Worm (Caenorhabditis elegans) whole organism, young adult: ENCODE results near the gene F32H5.3.
A peak's percentile ranks its signal among the peaks of the same experiment; 100 is the strongest.

Experiments used
- F37B4.10 ChIP-seq: fragments of 200-800 bp; sonication (Bioruptor generic); IDR thresholded peaks from 2 replicates; pipeline ENCODE4 v1.3.6; 2022; ENCODE audit warnings: missing genetic modification characterization, missing compliant biosample characterization
- akir-1 ChIP-seq: fragments of 200-800 bp; sonication (Bioruptor generic); optimal IDR thresholded peaks from 2 replicates; lab custom pipeline; 2018; ENCODE audit warnings: mild to moderate bottlenecking, missing genetic modification characterization, moderate library complexity, missing compliant biosample characterization
- ama-1 ChIP-seq, 3 experiments: fragments of 150-350 bp in 1 of 3; sonication (generic microtip) in 2 of 3; optimal IDR thresholded peaks; 2 replicates each; lab custom pipeline; 2014 to 2018; ENCODE audit warnings: missing biosample characterization in 2 of 3, missing genetic modification characterization in 2 of 3, missing genetic modification reagents in 2 of 3
- die-1 ChIP-seq: sonication (generic microtip); optimal IDR thresholded peaks from 2 replicates; lab custom pipeline; 2016; ENCODE audit warnings: missing genotype, mild to moderate bottlenecking, missing genetic modification characterization, missing compliant biosample characterization
- dpl-1 ChIP-seq: fragments of 150-350 bp; optimal IDR thresholded peaks from 2 replicates; lab custom pipeline; 2014; ENCODE audit warnings: missing biosample characterization, missing genetic modification reagents, missing genetic modification characterization
- mxl-1 ChIP-seq: sonication (generic microtip); optimal IDR thresholded peaks from 2 replicates; lab custom pipeline; 2016; ENCODE audit warnings: missing genetic modification characterization, missing compliant biosample characterization
- nhr-120 ChIP-seq: fragments of 200-800 bp; sonication (Bioruptor generic); IDR thresholded peaks from 2 replicates; pipeline ENCODE4 v1.3.6; 2022; ENCODE audit warnings: missing genetic modification characterization, missing compliant biosample characterization
- nhr-90 ChIP-seq: sonication (generic microtip); optimal IDR thresholded peaks from 2 replicates; lab custom pipeline; 2016; ENCODE audit warnings: missing genotype, mild to moderate bottlenecking, missing genetic modification characterization, missing compliant biosample characterization
- rcor-1 ChIP-seq: fragments of 200-800 bp; sonication (Bioruptor generic); IDR thresholded peaks from 2 replicates; pipeline ENCODE4 v1.3.6; 2022; ENCODE audit warnings: missing genetic modification reagents, missing genetic modification characterization, missing compliant biosample characterization
- sdz-38 ChIP-seq: sonication (generic microtip); optimal IDR thresholded peaks from 2 replicates; lab custom pipeline; 2016; ENCODE audit warnings: missing genotype, missing genetic modification characterization, missing compliant biosample characterization
- snpc-1.3 ChIP-seq: sonication (generic microtip); optimal IDR thresholded peaks from 2 replicates; lab custom pipeline; 2017; ENCODE audit warnings: missing genetic modification characterization, mild to moderate bottlenecking, missing compliant biosample characterization, antibody characterized with exemption, moderate library complexity, missing genotype, missing genetic modification reagents; ENCODE audit not compliant: insufficient read depth
- unc-62 ChIP-seq: fragments of 150-350 bp; optimal IDR thresholded peaks from 2 replicates; lab custom pipeline; 2014; ENCODE audit warnings: missing biosample characterization, missing genetic modification reagents, missing genetic modification characterization
- ztf-26 ChIP-seq: sonication (generic microtip); optimal IDR thresholded peaks from 2 replicates; lab custom pipeline; 2017; ENCODE audit warnings: missing genetic modification characterization, missing compliant biosample characterization

- TF ChIP-seq ama-1 (optimal IDR thresholded peaks at IDR 0.05; lab: Kevin White, UChicago) (no peak), ama-1 (GFP tag; optimal IDR thresholded peaks at IDR 0.05; lab: Kevin White, UChicago) (no peak), nhr-90 (tag; lab: Kevin White, UChicago) (no peak), die-1 (no peak), rcor-1 (GFP tag; lab: Robert Waterston, UW) (no peak), nhr-120 (GFP tag; lab: Robert Waterston, UW) (no peak), snpc-1.3 (tag; lab: Kevin White, UChicago) (no peak), sdz-38 (tag; lab: Kevin White, UChicago) (no peak), unc-62 (GFP tag; lab: Kevin White, UChicago) (no peak), dpl-1 (GFP tag; lab: Kevin White, UChicago) (no peak), akir-1 (GFP tag; lab: Kevin White, UChicago) (no peak), mxl-1 (no peak), F37B4.10 (GFP tag; lab: Robert Waterston, UW) (0 out of 2 replicates have a peak, but pooled peaks have one; percentile 62), ztf-26 (no peak)
Observed at ce11 chrV:13352415-13352814, 6.7 kb upstream of the F32H5.3 start.
